Fruit fly (Drosophila melanogaster) whole organism, embryonic: Measurements from ENCODE around the gene Mical.
A peak's percentile ranks its signal among the peaks of the same experiment; 100 is the strongest.

Source experiments
- C15 ChIP-seq: fragments of 200-800 bp; sonication (Bioruptor generic); IDR thresholded peaks from 3 replicates; pipeline ENCODE4 v1.3.6; 2022; ENCODE audit warnings: missing biosample characterization, missing genetic modification characterization
- CG10654 ChIP-seq: fragments of 200-800 bp; sonication (Bioruptor generic); optimal IDR thresholded peaks from 2 replicates; lab custom pipeline; 2016; ENCODE audit warnings: missing biosample characterization, missing genetic modification characterization
- CG10979 ChIP-seq: fragments of 200-800 bp; sonication (Bioruptor generic); optimal IDR thresholded peaks from 2 replicates; lab custom pipeline; 2018; ENCODE audit warnings: missing biosample characterization, mild to moderate bottlenecking, missing genetic modification characterization, moderate library complexity
- CG11247 ChIP-seq: fragments of 200-800 bp; sonication (Bioruptor generic); IDR thresholded peaks from 2 replicates; pipeline ENCODE4 v1.3.6; 2022; ENCODE audit warnings: missing biosample characterization, missing genetic modification characterization
- CG11456 ChIP-seq: fragments of 200-800 bp; sonication (Bioruptor generic); IDR thresholded peaks from 3 replicates; pipeline ENCODE4 v1.3.6; 2022; ENCODE audit warnings: missing biosample characterization, missing genetic modification characterization
- CG12299 ChIP-seq: fragments of 200-800 bp; sonication (Bioruptor generic); optimal IDR thresholded peaks from 2 replicates; lab custom pipeline; 2018; ENCODE audit warnings: missing biosample characterization, mild to moderate bottlenecking, missing genetic modification characterization
- CG13287 ChIP-seq: fragments of 200-800 bp; sonication (Bioruptor generic); IDR thresholded peaks from 2 replicates; pipeline ENCODE4 v1.3.6; 2022; ENCODE audit warnings: missing biosample characterization, missing genetic modification characterization; ENCODE audit not compliant: partially characterized antibody
- CG17568 ChIP-seq: fragments of 200-800 bp; sonication (Bioruptor generic); optimal IDR thresholded peaks from 2 replicates; lab custom pipeline; 2018; ENCODE audit warnings: missing biosample characterization, mild to moderate bottlenecking, missing genetic modification characterization, moderate library complexity
- CG17912 ChIP-seq: fragments of 200-800 bp; sonication (Bioruptor generic); optimal IDR thresholded peaks from 2 replicates; lab custom pipeline; 2018; ENCODE audit warnings: missing biosample characterization, mild to moderate bottlenecking, missing genetic modification characterization
- CG18262 ChIP-seq: fragments of 200-800 bp; optimal IDR thresholded peaks from 3 replicates; lab custom pipeline; 2019; ENCODE audit warnings: missing biosample characterization, mild to moderate bottlenecking, missing genetic modification characterization, moderate library complexity
- CG3163 ChIP-seq: fragments of 200-800 bp; sonication (Bioruptor generic); optimal IDR thresholded peaks from 3 replicates; lab custom pipeline; 2016; ENCODE audit warnings: missing biosample characterization, missing genetic modification characterization
- CG3281 ChIP-seq: fragments of 200-800 bp; sonication (Bioruptor generic); optimal IDR thresholded peaks from 3 replicates; lab custom pipeline; 2017; ENCODE audit warnings: missing biosample characterization, mild to moderate bottlenecking, missing genetic modification characterization
- CG4282 ChIP-seq: fragments of 200-800 bp; sonication (Bioruptor generic); optimal IDR thresholded peaks from 2 replicates; lab custom pipeline; 2016; ENCODE audit warnings: missing biosample characterization, missing genetic modification characterization
- CG5245 ChIP-seq: fragments of 200-800 bp; sonication (Bioruptor generic); optimal IDR thresholded peaks from 3 replicates; lab custom pipeline; 2016; ENCODE audit warnings: missing biosample characterization, missing genetic modification characterization
- CG5953 ChIP-seq: fragments of 200-800 bp; sonication (Bioruptor generic); IDR thresholded peaks from 2 replicates; pipeline ENCODE4 v1.3.6; 2022; ENCODE audit warnings: missing biosample characterization, missing genetic modification characterization
- CG8765 ChIP-seq: fragments of 200-800 bp; sonication (Bioruptor generic); IDR thresholded peaks from 2 replicates; pipeline ENCODE4 v1.3.6; 2022; ENCODE audit warnings: missing biosample characterization, missing genetic modification characterization
- CG9215 ChIP-seq: fragments of 200-800 bp; sonication (Bioruptor generic); IDR thresholded peaks from 2 replicates; pipeline ENCODE4 v1.3.6; 2022; ENCODE audit warnings: missing biosample characterization, missing genetic modification characterization
- Chrac-16 ChIP-seq: fragments of 200-800 bp; sonication (Bioruptor generic); optimal IDR thresholded peaks from 3 replicates; lab custom pipeline; 2016; ENCODE audit warnings: missing biosample characterization, missing genetic modification characterization
- CoRest ChIP-seq: fragments of 200-800 bp; sonication (Bioruptor generic); optimal IDR thresholded peaks from 3 replicates; lab custom pipeline; 2018; ENCODE audit warnings: missing biosample characterization, mild to moderate bottlenecking, missing genetic modification characterization, moderate library complexity
- ERR ChIP-seq: fragments of 200-800 bp; sonication (Bioruptor generic); optimal IDR thresholded peaks from 2 replicates; lab custom pipeline; 2016; ENCODE audit warnings: missing biosample characterization, missing genetic modification characterization
- Hr78 ChIP-seq, 2 experiments: fragments of 200-800 bp in 1 of 2; fragments of >200 bp in 1 of 2; sonication (Bioruptor generic) in 1 of 2; optimal IDR thresholded peaks; 2 replicates each; lab custom pipeline; 2017 to 2019; ENCODE audit warnings: missing biosample characterization in 2 of 2, missing genetic modification characterization in 2 of 2, mild to moderate bottlenecking in 1 of 2, moderate library complexity in 1 of 2
- MBD-R2 ChIP-seq: fragments of 200-800 bp; sonication (Bioruptor generic); IDR thresholded peaks from 2 replicates; pipeline ENCODE4 v1.3.6; 2022; ENCODE audit warnings: missing biosample characterization, missing genetic modification characterization
- MESR4 ChIP-seq: fragments of 200-800 bp; sonication (Bioruptor generic); optimal IDR thresholded peaks from 2 replicates; lab custom pipeline; 2018; ENCODE audit warnings: missing biosample characterization, mild to moderate bottlenecking, missing genetic modification characterization, moderate library complexity
- NC2β ChIP-seq: fragments of 200-800 bp; sonication (Bioruptor generic); optimal IDR thresholded peaks from 2 replicates; lab custom pipeline; 2016; ENCODE audit warnings: missing biosample characterization, missing genetic modification characterization
- NFAT ChIP-seq: fragments of 200-800 bp; sonication (Bioruptor generic); IDR thresholded peaks from 2 replicates; pipeline ENCODE4 v1.3.6; 2022; ENCODE audit warnings: missing biosample characterization, missing genetic modification characterization
- Neu2 ChIP-seq: fragments of 200-800 bp; sonication (Bioruptor generic); optimal IDR thresholded peaks from 3 replicates; lab custom pipeline; 2016; ENCODE audit warnings: missing biosample characterization, missing genetic modification characterization, borderline replicate concordance
- NfI ChIP-seq: fragments of 200-800 bp; sonication (Bioruptor generic); optimal IDR thresholded peaks from 3 replicates; lab custom pipeline; 2018; ENCODE audit warnings: missing biosample characterization, mild to moderate bottlenecking, missing genetic modification characterization, moderate library complexity
- Six4 ChIP-seq: fragments of 200-800 bp; sonication (Bioruptor generic); optimal IDR thresholded peaks from 2 replicates; lab custom pipeline; 2016; ENCODE audit warnings: missing biosample characterization, missing genetic modification characterization
- Sox100B ChIP-seq: fragments of 200-800 bp; sonication (Bioruptor generic); optimal IDR thresholded peaks from 3 replicates; lab custom pipeline; 2018; ENCODE audit warnings: missing biosample characterization, mild to moderate bottlenecking, missing genetic modification characterization
- Spps ChIP-seq: fragments of 200-800 bp; sonication (Bioruptor generic); optimal IDR thresholded peaks from 2 replicates; lab custom pipeline; 2018; ENCODE audit warnings: missing biosample characterization, mild to moderate bottlenecking, missing genetic modification characterization
- btn ChIP-seq: fragments of 200-800 bp; sonication (Bioruptor generic); optimal IDR thresholded peaks from 2 replicates; lab custom pipeline; 2016; ENCODE audit warnings: missing biosample characterization, missing genetic modification characterization
- chn ChIP-seq: fragments of 200-800 bp; sonication (Bioruptor generic); optimal IDR thresholded peaks from 2 replicates; lab custom pipeline; 2016; ENCODE audit warnings: missing biosample characterization, missing genetic modification characterization
- ci ChIP-seq: fragments of 200-800 bp; sonication (Bioruptor generic); IDR thresholded peaks from 3 replicates; pipeline ENCODE4 v1.3.6; 2022; ENCODE audit warnings: missing biosample characterization, missing genetic modification characterization
- cwo ChIP-seq: fragments of 200-800 bp; sonication (Bioruptor generic); optimal IDR thresholded peaks from 3 replicates; lab custom pipeline; 2017; ENCODE audit warnings: missing biosample characterization, missing genetic modification characterization, mild to moderate bottlenecking, moderate library complexity, missing genetic modification reagents
- dan ChIP-seq: fragments of 200-800 bp; sonication (Bioruptor generic); IDR thresholded peaks from 2 replicates; pipeline ENCODE4 v1.3.6; 2022; ENCODE audit warnings: missing biosample characterization, missing genetic modification characterization
- exex ChIP-seq: fragments of 200-800 bp; sonication (Bioruptor generic); optimal IDR thresholded peaks from 4 replicates; lab custom pipeline; 2018; ENCODE audit warnings: missing biosample characterization, mild to moderate bottlenecking, missing genetic modification characterization, moderate library complexity
- gem ChIP-seq: fragments of 200-800 bp; sonication (Bioruptor generic); optimal IDR thresholded peaks from 2 replicates; lab custom pipeline; 2019; ENCODE audit warnings: missing biosample characterization, mild to moderate bottlenecking, missing genetic modification characterization, moderate library complexity
- gro ChIP-seq: fragments of 200-800 bp; sonication (Bioruptor generic); optimal IDR thresholded peaks from 2 replicates; lab custom pipeline; 2016; ENCODE audit warnings: missing biosample characterization, missing genetic modification characterization
- gsb ChIP-seq: fragments of 200-800 bp; sonication (Bioruptor generic); IDR thresholded peaks from 2 replicates; pipeline ENCODE4 v1.3.6; 2022; ENCODE audit warnings: missing biosample characterization, missing genetic modification characterization
- hb ChIP-seq: fragments of 200-800 bp; sonication (Bioruptor generic); IDR thresholded peaks from 3 replicates; pipeline ENCODE4 v1.3.6; 2022; ENCODE audit warnings: missing biosample characterization, missing genetic modification characterization; ENCODE audit not compliant: partially characterized antibody
- ind ChIP-seq: fragments of 200-800 bp; sonication (Bioruptor generic); optimal IDR thresholded peaks from 3 replicates; lab custom pipeline; 2016; ENCODE audit warnings: missing biosample characterization, missing genetic modification characterization
- maf-S ChIP-seq: fragments of 200-800 bp; sonication (Bioruptor generic); optimal IDR thresholded peaks from 2 replicates; lab custom pipeline; 2016; ENCODE audit warnings: missing biosample characterization, missing genetic modification characterization
- prd ChIP-seq, 3 experiments: fragments of >200 bp in 2 of 3; fragments of 200-800 bp in 1 of 3; sonication (Bioruptor generic) in 1 of 3; optimal IDR thresholded peaks in 2 of 3; IDR thresholded peaks in 1 of 3; 2 replicates in 2 of 3; 3 replicates in 1 of 3; pipeline versions ENCODE4 v1.3.6 to Lab custom; 2017 to 2022; ENCODE audit warnings: missing biosample characterization in 1 of 3, missing genetic modification characterization in 1 of 3
- ranshi ChIP-seq: fragments of 200-800 bp; sonication (Bioruptor generic); IDR thresholded peaks from 2 replicates; pipeline ENCODE4 v1.3.6; 2022; ENCODE audit warnings: missing biosample characterization, missing genetic modification characterization
- shn ChIP-seq: fragments of 200-800 bp; sonication (Bioruptor generic); optimal IDR thresholded peaks from 3 replicates; lab custom pipeline; 2016; ENCODE audit warnings: missing biosample characterization, missing genetic modification characterization
- slp2 ChIP-seq: fragments of 200-800 bp; sonication (Bioruptor generic); optimal IDR thresholded peaks from 2 replicates; lab custom pipeline; 2016; ENCODE audit warnings: missing biosample characterization, missing genetic modification characterization
- sna ChIP-seq: fragments of 200-800 bp; sonication (Bioruptor generic); IDR thresholded peaks from 2 replicates; pipeline ENCODE4 v1.3.6; 2022; ENCODE audit warnings: missing biosample characterization, missing genetic modification characterization; ENCODE audit not compliant: partially characterized antibody
- tll ChIP-seq, 2 experiments: fragments of 200-800 bp in 1 of 2; fragments of >200 bp in 1 of 2; sonication (Bioruptor generic) in 1 of 2; optimal IDR thresholded peaks; 2 replicates each; lab custom pipeline; 2017 to 2019; ENCODE audit warnings: missing biosample characterization in 2 of 2, missing genetic modification characterization in 2 of 2, mild to moderate bottlenecking in 1 of 2, moderate library complexity in 1 of 2
- twi ChIP-seq: fragments of 200-800 bp; optimal IDR thresholded peaks from 2 replicates; lab custom pipeline; 2019; ENCODE audit warnings: missing biosample characterization, mild to moderate bottlenecking, missing genetic modification characterization, moderate library complexity
- vnd ChIP-seq: fragments of 200-800 bp; sonication (Bioruptor generic); IDR thresholded peaks from 3 replicates; pipeline ENCODE4 v1.3.6; 2022; ENCODE audit warnings: missing biosample characterization, missing genetic modification characterization; ENCODE audit not compliant: partially characterized antibody

Gene Mical

DNA sequence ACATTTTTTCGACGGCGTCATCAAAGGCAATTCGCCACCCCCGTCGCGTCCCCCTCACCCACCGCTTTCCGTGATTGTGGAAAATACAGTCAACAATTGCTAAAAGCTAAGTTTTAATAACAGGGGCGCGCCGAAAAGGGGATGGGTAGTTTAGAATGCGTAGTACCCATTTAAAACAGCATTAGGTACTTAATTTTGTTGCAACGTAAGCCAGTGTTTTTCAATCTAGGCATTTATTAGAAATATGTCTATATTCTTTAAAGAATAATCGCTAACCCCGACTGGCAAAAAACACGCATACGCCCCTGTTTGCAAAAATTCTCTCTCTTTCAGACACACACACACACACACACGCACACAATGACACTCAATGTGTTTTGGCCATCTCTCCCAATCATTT is 42.2 kb upstream of the Mical start (continued):
- TF ChIP-seq ranshi (peak; percentile 67; the same call in 1 of the 2 replicates), CG17568 (no peak), Chrac-16 (no peak), CG8765 (peak; percentile 68; the same call in 1 of the 2 replicates), dan (no peak), Six4 (GFP tag; lab: Kevin White, UChicago) (no peak), CG5245 (no peak), slp2 (GFP tag; lab: Kevin White, UChicago) (no peak), CoRest (peak; percentile 47), NfI (GFP tag; lab: Kevin White, UChicago) (peak; percentile 17), ERR (GFP tag; lab: Kevin White, UChicago) (peak; percentile 5), CG10654 (GFP tag; lab: Kevin White, UChicago) (no peak), CG10979 (tag; lab: Kevin White, UChicago) (no peak), CG3163 (GFP tag; lab: Kevin White, UChicago) (no peak), CG9215 (peak; percentile 67), Sox100B (GFP tag; lab: Kevin White, UChicago) (no peak), ci (GFP tag; lab: Robert Waterston, UW) (no peak), CG13287 (GFP tag; lab: Robert Waterston, UW) (no peak), sna (GFP tag; lab: Robert Waterston, UW) (no peak), CG18262 (tag; lab: Kevin White, UChicago) (no peak), hb (GFP tag; lab: Robert Waterston, UW) (no peak), CG17912 (GFP tag; lab: Kevin White, UChicago) (no peak), gro (GFP tag; lab: Kevin White, UChicago) (peak; percentile 58), CG5953 (GFP tag; lab: Robert Waterston, UW) (no peak), tll (GFP tag; optimal IDR thresholded peaks at IDR 0.05; lab: Kevin White, UChicago) (no peak), C15 (GFP tag; lab: Robert Waterston, UW) (0 out of 3 replicates have a peak, but pooled peaks have one; percentile 61), CG3281 (GFP tag; lab: Kevin White, UChicago) (peak; percentile 79), Hr78 (GFP tag; optimal IDR thresholded peaks at IDR 0.05; lab: Kevin White, UChicago) (no peak), CG11456 (GFP tag; lab: Robert Waterston, UW) (peak; percentile 57; the same call in 1 of the 3 replicates), maf-S (GFP tag; lab: Kevin White, UChicago) (no peak), vnd (no peak), btn (GFP tag; lab: Kevin White, UChicago) (no peak), CG12299 (no peak), MESR4 (GFP tag; lab: Kevin White, UChicago) (no peak), gsb (GFP tag; lab: Robert Waterston, UW) (peak; percentile 52; the same call in 1 of the 2 replicates), shn (GFP tag; lab: Kevin White, UChicago) (no peak), exex (tag; lab: Kevin White, UChicago) (no peak), gem (tag; lab: Kevin White, UChicago) (peak; percentile 59), ind (GFP tag; lab: Kevin White, UChicago) (peak; percentile 45), chn (GFP tag; lab: Kevin White, UChicago) (no peak), cwo (peak; percentile 68), NC2β (GFP tag; lab: Kevin White, UChicago) (no peak), MBD-R2 (GFP tag; lab: Robert Waterston, UW) (peak; percentile 38; the same call in 1 of the 2 replicates), Spps (tag; lab: Kevin White, UChicago) (no peak), prd (optimal IDR thresholded peaks at IDR 0.05; lab: Kevin White, UChicago) (no peak), prd (GFP tag; IDR thresholded peaks at IDR 0.05; lab: Robert Waterston, UW) (peak; percentile 66), twi (tag; lab: Kevin White, UChicago) (no peak), CG4282 (no peak), NFAT (GFP tag; lab: Robert Waterston, UW) (peak; percentile 77), Neu2 (GFP tag; lab: Kevin White, UChicago) (no peak), CG11247 (peak; percentile 64)
